Worm (Caenorhabditis elegans) whole organism, L1 larva: ENCODE data around the gene clec-146.

Experiments used
- alr-1 ChIP-seq: fragments of 200-800 bp; sonication (Bioruptor generic); optimal IDR thresholded peaks from 2 replicates; lab custom pipeline; 2018; ENCODE audit warnings: borderline replicate concordance, mild to moderate bottlenecking, missing genetic modification characterization, missing compliant biosample characterization
- ceh-8 ChIP-seq: fragments of 200-800 bp; sonication (Bioruptor generic); optimal IDR thresholded peaks from 2 replicates; lab custom pipeline; 2018; ENCODE audit warnings: mild to moderate bottlenecking, missing genetic modification characterization, moderate library complexity, missing compliant biosample characterization
- dpl-1 ChIP-seq, 3 experiments: fragments of 150-350 bp in 2 of 3; sonication (generic microtip) in 1 of 3; optimal IDR thresholded peaks; 2 replicates each; lab custom pipeline; 2014 to 2017; ENCODE audit warnings: missing biosample characterization in 3 of 3, missing genetic modification characterization in 3 of 3, missing genetic modification reagents in 3 of 3
- efl-1 ChIP-seq, 4 experiments: fragments of 150-350 bp; optimal IDR thresholded peaks in 3 of 4; peaks in 1 of 4; 1 replicate in 1 of 4; 2 replicates in 3 of 4; lab custom pipeline; 2014; ENCODE audit warnings: missing biosample characterization in 2 of 4, missing genetic modification characterization in 2 of 4, missing genetic modification reagents in 2 of 4
- fkh-8 ChIP-seq: sonication (generic microtip); optimal IDR thresholded peaks from 2 replicates; lab custom pipeline; 2016; ENCODE audit warnings: mild to moderate bottlenecking, missing genetic modification characterization, missing compliant biosample characterization
- fos-1 ChIP-seq: fragments of 150-350 bp; optimal IDR thresholded peaks from 2 replicates; lab custom pipeline; 2014; ENCODE audit warnings: missing biosample characterization, missing genetic modification characterization
- swsn-7 ChIP-seq: sonication (generic microtip); optimal IDR thresholded peaks from 2 replicates; lab custom pipeline; 2016; ENCODE audit warnings: missing genetic modification characterization, missing compliant biosample characterization

Gene clec-146

DNA sequence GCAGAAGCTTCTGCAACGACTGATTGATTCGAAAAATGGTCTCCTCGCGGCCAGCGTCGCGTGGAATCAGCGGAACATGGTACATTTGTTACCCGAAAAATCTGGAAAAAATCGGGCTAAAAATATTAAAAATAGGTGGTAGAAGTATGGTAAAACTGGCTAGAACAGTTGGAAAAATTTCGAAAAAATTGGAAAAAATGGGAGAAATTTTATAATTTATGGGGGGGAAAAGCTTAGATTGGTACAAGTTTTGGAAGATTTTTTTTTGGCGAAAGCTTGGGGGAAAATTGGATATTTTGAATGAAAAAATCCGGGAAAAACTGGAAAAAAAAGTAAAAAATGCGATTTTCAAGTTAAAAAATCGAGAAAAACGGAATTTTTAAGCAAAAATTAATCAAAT, 46.0 kb downstream of the clec-146 start, which contains the start of gene ddl-2 (continued):
- TF ChIP-seq dpl-1 (GFP tag; optimal IDR thresholded peaks at IDR 0.05; lab: Kevin White, UChicago) (no peak), fkh-8 (tag; lab: Kevin White, UChicago) (no peak), alr-1 (tag; lab: Kevin White, UChicago) (no peak)
- TF ChIP-seq, all 84 proteins: peak for 0

DNA sequence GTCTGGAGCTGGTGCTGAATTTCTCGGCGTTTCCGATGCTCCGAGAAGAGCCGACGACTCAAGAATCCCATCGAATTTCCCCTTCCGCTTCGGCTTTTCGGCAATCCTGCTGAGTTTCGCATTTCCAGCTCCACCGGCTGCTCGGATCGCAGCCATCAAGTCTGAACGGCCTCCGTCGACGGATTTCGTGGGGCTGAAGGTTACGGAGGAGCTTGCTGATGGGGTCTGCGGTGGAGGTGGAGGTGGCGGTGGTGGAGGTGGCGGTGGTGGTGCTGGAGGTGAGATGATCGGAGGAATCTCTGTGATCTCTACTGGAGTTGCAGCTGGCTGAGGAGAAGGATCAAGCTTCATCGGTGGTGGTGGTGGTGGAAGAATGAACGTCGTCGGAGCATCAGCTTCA, 50.6 kb downstream of the clec-146 start:
- TF ChIP-seq swsn-7: no peak
- TF ChIP-seq ceh-8: peak; percentile 21

DNA sequence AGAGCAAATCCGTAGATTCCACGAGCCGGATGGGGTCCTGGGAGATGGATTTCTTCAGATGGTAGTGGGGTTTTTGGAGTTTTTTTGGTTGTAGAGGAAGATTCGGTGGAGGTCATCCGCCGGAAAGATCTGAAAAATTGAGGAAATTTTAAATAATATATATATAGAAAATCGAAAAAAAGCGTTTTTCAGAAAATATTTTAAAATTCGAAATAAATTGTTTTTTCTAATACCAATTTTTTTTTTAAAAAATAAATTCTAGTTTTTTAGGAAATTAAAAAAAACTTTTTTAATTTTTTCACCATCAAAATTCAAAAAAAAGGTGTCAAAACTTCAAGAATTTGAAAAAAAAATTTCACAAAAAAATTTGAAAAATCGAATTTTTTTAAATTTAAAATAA, 52.6 kb downstream of the clec-146 start, which contains the start of the genes noa-1 and Y48E1B.17:
noa-1 (minus strand) TSS at position 101 of the 400 bp plus-strand sequence.
Y48E1B.17 (minus strand) TSS at position 129 of the 400 bp plus-strand sequence.
- TF ChIP-seq fos-1 (tag; lab: Kevin White, UChicago) (no peak), efl-1 (optimal IDR thresholded peaks at IDR 0.05; lab: Kevin White, UChicago) (no peak), efl-1 (GFP tag; optimal IDR thresholded peaks at IDR 0.05 in 1 of 2; lab: Kevin White, UChicago) (peak in 1 of 2 experiments; percentile 53)
